Worm (Caenorhabditis elegans) whole organism, young adult: ENCODE results near the gene sma-6.

Experiments used
- B0261.1 ChIP-seq: sonication (generic microtip); optimal IDR thresholded peaks from 2 replicates; lab custom pipeline; 2016; ENCODE audit warnings: mild to moderate bottlenecking, missing genetic modification characterization, moderate library complexity, missing compliant biosample characterization
- C17E4.6 ChIP-seq: fragments of 200-800 bp; sonication (Bioruptor generic); IDR thresholded peaks from 2 replicates; pipeline ENCODE4 v1.3.6; 2022; ENCODE audit warnings: missing genetic modification reagents, missing genetic modification characterization, missing compliant biosample characterization
- F49E8.2 ChIP-seq: sonication (generic microtip); optimal IDR thresholded peaks from 3 replicates; lab custom pipeline; 2017; ENCODE audit warnings: missing genetic modification characterization, mild to moderate bottlenecking, missing compliant biosample characterization, antibody characterized with exemption, moderate library complexity; ENCODE audit not compliant: insufficient read depth
- F57C9.4 ChIP-seq: sonication (generic microtip); optimal IDR thresholded peaks from 2 replicates; lab custom pipeline; 2017; ENCODE audit warnings: mild to moderate bottlenecking, missing genetic modification characterization, missing compliant biosample characterization
- K11D2.4 ChIP-seq: fragments of 200-800 bp; sonication (Bioruptor generic); IDR thresholded peaks from 2 replicates; pipeline ENCODE4 v1.3.6; 2022; ENCODE audit warnings: missing genetic modification reagents, missing genetic modification characterization, missing compliant biosample characterization
- T07F8.4 ChIP-seq: sonication (generic microtip); optimal IDR thresholded peaks from 2 replicates; lab custom pipeline; 2016; ENCODE audit warnings: mild to moderate bottlenecking, missing genetic modification characterization, moderate library complexity, missing compliant biosample characterization
- Y53G8AR.9 ChIP-seq: fragments of 200-800 bp; sonication (Bioruptor generic); conservative IDR thresholded peaks from 2 replicates; pipeline ENCODE4 v1.3.6; 2022; ENCODE audit warnings: missing genetic modification reagents, missing genetic modification characterization, missing compliant biosample characterization
- Y79H2A.3 ChIP-seq: fragments of 200-800 bp; sonication (Bioruptor generic); conservative IDR thresholded peaks from 2 replicates; pipeline ENCODE4 v1.3.6; 2022; ENCODE audit warnings: missing genetic modification reagents, missing genetic modification characterization, missing compliant biosample characterization
- akir-1 ChIP-seq: fragments of 200-800 bp; sonication (Bioruptor generic); optimal IDR thresholded peaks from 2 replicates; lab custom pipeline; 2018; ENCODE audit warnings: mild to moderate bottlenecking, missing genetic modification characterization, moderate library complexity, missing compliant biosample characterization
- ama-1 ChIP-seq, 3 experiments: fragments of 150-350 bp in 1 of 3; sonication (generic microtip) in 2 of 3; optimal IDR thresholded peaks; 2 replicates each; lab custom pipeline; 2014 to 2018; ENCODE audit warnings: missing biosample characterization in 2 of 3, missing genetic modification characterization in 2 of 3, missing genetic modification reagents in 2 of 3
- atf-7 ChIP-seq: sonication (generic microtip); optimal IDR thresholded peaks from 2 replicates; lab custom pipeline; 2017; ENCODE audit warnings: mild to moderate bottlenecking, missing genetic modification characterization, missing compliant biosample characterization
- attf-6 ChIP-seq: fragments of 200-800 bp; sonication (Bioruptor generic); IDR thresholded peaks from 2 replicates; pipeline ENCODE4 v1.3.6; 2022; ENCODE audit warnings: missing genetic modification reagents, missing genetic modification characterization, missing compliant biosample characterization
- ceh-27 ChIP-seq: fragments of 200-800 bp; sonication (Bioruptor generic); optimal IDR thresholded peaks from 2 replicates; lab custom pipeline; 2018; ENCODE audit warnings: mild to moderate bottlenecking, missing genetic modification characterization, moderate library complexity, missing compliant biosample characterization
- ceh-40 ChIP-seq: fragments of 200-800 bp; sonication (Bioruptor generic); IDR thresholded peaks from 2 replicates; pipeline ENCODE4 v1.3.6; 2022; ENCODE audit warnings: missing genetic modification characterization, missing compliant biosample characterization
- ceh-58 ChIP-seq: fragments of 200-800 bp; sonication (Bioruptor generic); IDR thresholded peaks from 2 replicates; pipeline ENCODE4 v1.3.6; 2022; ENCODE audit warnings: missing genetic modification characterization, missing compliant biosample characterization
- ceh-91 ChIP-seq: fragments of 200-800 bp; sonication (Bioruptor generic); IDR thresholded peaks from 2 replicates; pipeline ENCODE4 v1.3.6; 2022; ENCODE audit warnings: missing genetic modification reagents, missing genetic modification characterization, missing compliant biosample characterization
- die-1 ChIP-seq: sonication (generic microtip); optimal IDR thresholded peaks from 2 replicates; lab custom pipeline; 2016; ENCODE audit warnings: missing genotype, mild to moderate bottlenecking, missing genetic modification characterization, missing compliant biosample characterization
- dpff-1 ChIP-seq: sonication (generic microtip); optimal IDR thresholded peaks from 2 replicates; lab custom pipeline; 2017; ENCODE audit warnings: mild to moderate bottlenecking, missing genetic modification characterization, missing compliant biosample characterization
- egl-18 ChIP-seq: fragments of 200-800 bp; sonication (Bioruptor generic); IDR thresholded peaks from 2 replicates; pipeline ENCODE4 v1.3.6; 2022; ENCODE audit warnings: missing genetic modification reagents, missing genetic modification characterization, missing compliant biosample characterization
- egrh-3 ChIP-seq: fragments of 200-800 bp; sonication (Bioruptor generic); IDR thresholded peaks from 2 replicates; pipeline ENCODE4 v1.3.6; 2022; ENCODE audit warnings: missing genetic modification reagents, missing genetic modification characterization, missing compliant biosample characterization
- ekl-4 ChIP-seq: fragments of 200-800 bp; sonication (Bioruptor generic); IDR thresholded peaks from 2 replicates; pipeline ENCODE4 v1.3.6; 2022; ENCODE audit warnings: missing genetic modification reagents, missing genetic modification characterization, missing compliant biosample characterization
- gei-17 ChIP-seq: fragments of 200-800 bp; sonication (Bioruptor generic); optimal IDR thresholded peaks from 2 replicates; lab custom pipeline; 2018; ENCODE audit warnings: mild to moderate bottlenecking, missing genetic modification characterization, missing compliant biosample characterization
- lag-1 ChIP-seq: fragments of 200-800 bp; sonication (Bioruptor generic); IDR thresholded peaks from 2 replicates; pipeline ENCODE4 v1.3.6; 2022; ENCODE audit warnings: missing genetic modification reagents, missing genetic modification characterization, missing compliant biosample characterization
- lin-40 ChIP-seq: sonication (generic microtip); optimal IDR thresholded peaks from 2 replicates; lab custom pipeline; 2016; ENCODE audit warnings: missing genetic modification characterization, mild to moderate bottlenecking, missing compliant biosample characterization, missing genotype, missing genetic modification reagents
- lin-54 ChIP-seq: fragments of 200-800 bp; sonication (Bioruptor generic); optimal IDR thresholded peaks from 2 replicates; lab custom pipeline; 2018; ENCODE audit warnings: mild to moderate bottlenecking, missing genetic modification characterization, missing compliant biosample characterization
- lir-1 ChIP-seq: fragments of 200-800 bp; sonication (Bioruptor generic); conservative IDR thresholded peaks from 2 replicates; pipeline ENCODE4 v1.3.6; 2022; ENCODE audit warnings: missing genetic modification reagents, missing genetic modification characterization, missing compliant biosample characterization
- lsy-27 ChIP-seq: sonication (generic microtip); optimal IDR thresholded peaks from 2 replicates; lab custom pipeline; 2017; ENCODE audit warnings: missing genetic modification characterization, mild to moderate bottlenecking, missing compliant biosample characterization, antibody characterized with exemption, missing genotype, borderline replicate concordance; ENCODE audit not compliant: insufficient read depth
- madf-10 ChIP-seq: sonication (generic microtip); optimal IDR thresholded peaks from 2 replicates; lab custom pipeline; 2016; ENCODE audit warnings: mild to moderate bottlenecking, missing genetic modification characterization, missing compliant biosample characterization
- madf-6 ChIP-seq: fragments of 200-800 bp; sonication (Bioruptor generic); IDR thresholded peaks from 2 replicates; pipeline ENCODE4 v1.3.6; 2022; ENCODE audit warnings: missing genetic modification reagents, missing genetic modification characterization, missing compliant biosample characterization
- mes-4 ChIP-seq: sonication (generic microtip); optimal IDR thresholded peaks from 2 replicates; lab custom pipeline; 2016; ENCODE audit warnings: missing genotype, missing genetic modification characterization, missing compliant biosample characterization
- mxl-1 ChIP-seq: sonication (generic microtip); optimal IDR thresholded peaks from 2 replicates; lab custom pipeline; 2016; ENCODE audit warnings: missing genetic modification characterization, missing compliant biosample characterization
- nfyb-1 ChIP-seq: fragments of 200-800 bp; sonication (Bioruptor generic); IDR thresholded peaks from 2 replicates; pipeline ENCODE4 v1.3.6; 2022; ENCODE audit warnings: missing genetic modification reagents, missing genetic modification characterization, missing compliant biosample characterization
- nhr-179 ChIP-seq: sonication (generic microtip); optimal IDR thresholded peaks from 2 replicates; lab custom pipeline; 2016; ENCODE audit warnings: mild to moderate bottlenecking, missing genetic modification characterization, missing compliant biosample characterization
- nhr-80 ChIP-seq: sonication (generic microtip); optimal IDR thresholded peaks from 2 replicates; lab custom pipeline; 2016; ENCODE audit warnings: missing genetic modification characterization, missing compliant biosample characterization
- pbrm-1 ChIP-seq: fragments of 200-800 bp; sonication (Bioruptor generic); IDR thresholded peaks from 2 replicates; pipeline ENCODE4 v1.3.6; 2022; ENCODE audit warnings: missing genetic modification reagents, missing genetic modification characterization, missing compliant biosample characterization
- tlf-1 ChIP-seq: fragments of 200-800 bp; sonication (Bioruptor generic); optimal IDR thresholded peaks from 2 replicates; lab custom pipeline; 2018; ENCODE audit warnings: mild to moderate bottlenecking, missing genetic modification characterization, missing compliant biosample characterization
- xnd-1 ChIP-seq: sonication (generic microtip); optimal IDR thresholded peaks from 2 replicates; lab custom pipeline; 2016; ENCODE audit warnings: missing genotype, missing genetic modification reagents, missing genetic modification characterization, missing compliant biosample characterization
- zim-3 ChIP-seq: sonication (generic microtip); optimal IDR thresholded peaks from 2 replicates; lab custom pipeline; 2017; ENCODE audit warnings: mild to moderate bottlenecking, missing genetic modification characterization, moderate library complexity, missing compliant biosample characterization
- ztf-18 ChIP-seq: sonication (generic microtip); optimal IDR thresholded peaks from 2 replicates; lab custom pipeline; 2016; ENCODE audit warnings: missing genotype, mild to moderate bottlenecking, missing genetic modification characterization, missing compliant biosample characterization
- ztf-26 ChIP-seq: sonication (generic microtip); optimal IDR thresholded peaks from 2 replicates; lab custom pipeline; 2017; ENCODE audit warnings: missing genetic modification characterization, missing compliant biosample characterization

The sma-6 gene

ce11 chrII:6348360-6348759 is 24.1 kb downstream of the sma-6 start (continued):
- TF ChIP-seq egrh-3 (GFP tag; lab: Robert Waterston, UW) (peak; percentile 53; the same call in 1 of the 2 replicates), ama-1 (optimal IDR thresholded peaks at IDR 0.05; lab: Kevin White, UChicago) (peak; percentile 96), ama-1 (GFP tag; optimal IDR thresholded peaks at IDR 0.05; lab: Kevin White, UChicago) (no peak), ceh-58 (GFP tag; lab: Robert Waterston, UW) (no peak), nhr-80 (tag; lab: Kevin White, UChicago) (peak; percentile 80), lin-40 (tag; lab: Kevin White, UChicago) (peak; percentile 84), pbrm-1 (GFP tag; lab: Robert Waterston, UW) (peak; percentile 72), zim-3 (tag; lab: Kevin White, UChicago) (no peak), dpff-1 (tag; lab: Kevin White, UChicago) (no peak), ceh-91 (GFP tag; lab: Robert Waterston, UW) (peak; percentile 13; the same call in 1 of the 2 replicates), madf-10 (tag; lab: Kevin White, UChicago) (peak; percentile 82), lin-54 (GFP tag; lab: Kevin White, UChicago) (peak; percentile 72), nfyb-1 (peak; percentile 57; the same call in 1 of the 2 replicates), egl-18 (GFP tag; lab: Robert Waterston, UW) (peak; percentile 42; the same call in 1 of the 2 replicates), lag-1 (no peak), mes-4 (tag; lab: Kevin White, UChicago) (no peak), ztf-18 (tag; lab: Kevin White, UChicago) (peak; percentile 63), ceh-27 (GFP tag; lab: Kevin White, UChicago) (peak; percentile 87), ztf-26 (peak; percentile 67), xnd-1 (no peak), mxl-1 (tag; lab: Kevin White, UChicago) (no peak), T07F8.4 (tag; lab: Kevin White, UChicago) (no peak), Y79H2A.3 (no peak), die-1 (peak; percentile 35), Y53G8AR.9 (GFP tag; lab: Robert Waterston, UW) (peak; percentile 78), ekl-4 (peak; percentile 90), K11D2.4 (GFP tag; lab: Robert Waterston, UW) (peak; percentile 80), atf-7 (tag; lab: Kevin White, UChicago) (peak; percentile 73), gei-17 (GFP tag; lab: Kevin White, UChicago) (peak; percentile 56), attf-6 (GFP tag; lab: Robert Waterston, UW) (no peak), madf-6 (GFP tag; lab: Robert Waterston, UW) (no peak), F49E8.2 (tag; lab: Kevin White, UChicago) (no peak), tlf-1 (peak; percentile 64)

ce11 chrII:6349968-6350367 is 25.7 kb downstream of the sma-6 start:
- no peak for TF ChIP-seq C17E4.6 (GFP tag; lab: Robert Waterston, UW)
- TF ChIP-seq nhr-179, result no peak
- TF ChIP-seq F57C9.4 (tag; lab: Kevin White, UChicago), result no peak
- no peak for TF ChIP-seq nhr-80 (tag; lab: Kevin White, UChicago)
- no peak for TF ChIP-seq lsy-27 (tag; lab: Kevin White, UChicago)
- TF ChIP-seq pbrm-1 (GFP tag; lab: Robert Waterston, UW), result no peak
- TF ChIP-seq akir-1 (GFP tag; lab: Kevin White, UChicago), result no peak
- TF ChIP-seq T07F8.4 (tag; lab: Kevin White, UChicago), result no peak
- no peak for TF ChIP-seq B0261.1
- TF ChIP-seq lir-1, result no peak
- TF ChIP-seq mxl-1 (tag; lab: Kevin White, UChicago), result no peak
- no peak for TF ChIP-seq mes-4 (tag; lab: Kevin White, UChicago)
- no peak for TF ChIP-seq ceh-40 (GFP tag; lab: Robert Waterston, UW)
